Worm (Caenorhabditis elegans) whole organism, young adult: ENCODE data around the gene Y46G5A.8.

Experiments used
- B0336.3 ChIP-seq: fragments of 200-800 bp; sonication (Bioruptor generic); IDR thresholded peaks from 2 replicates; pipeline ENCODE4 v1.3.6; 2022; ENCODE audit warnings: missing genetic modification characterization, missing compliant biosample characterization
- D2030.7 ChIP-seq: fragments of 200-800 bp; sonication (Bioruptor generic); IDR thresholded peaks from 2 replicates; pipeline ENCODE4 v1.3.6; 2022; ENCODE audit warnings: missing genetic modification reagents, missing genetic modification characterization, missing compliant biosample characterization
- F33H1.4 ChIP-seq: fragments of 200-800 bp; sonication (Bioruptor generic); IDR thresholded peaks from 2 replicates; pipeline ENCODE4 v1.3.6; 2022; ENCODE audit warnings: missing genetic modification reagents, missing genetic modification characterization, missing compliant biosample characterization
- F39B2.1 ChIP-seq: fragments of 200-800 bp; sonication (Bioruptor generic); IDR thresholded peaks from 2 replicates; pipeline ENCODE4 v1.3.6; 2022; ENCODE audit warnings: missing genetic modification reagents, missing genetic modification characterization, missing compliant biosample characterization
- F49E8.2 ChIP-seq: sonication (generic microtip); optimal IDR thresholded peaks from 3 replicates; lab custom pipeline; 2017; ENCODE audit warnings: missing genetic modification characterization, mild to moderate bottlenecking, missing compliant biosample characterization, antibody characterized with exemption, moderate library complexity; ENCODE audit not compliant: insufficient read depth
- F52B5.7 ChIP-seq: sonication (generic microtip); optimal IDR thresholded peaks from 2 replicates; lab custom pipeline; 2016; ENCODE audit warnings: mild to moderate bottlenecking, missing genetic modification characterization, missing compliant biosample characterization
- Y53G8AR.9 ChIP-seq: fragments of 200-800 bp; sonication (Bioruptor generic); conservative IDR thresholded peaks from 2 replicates; pipeline ENCODE4 v1.3.6; 2022; ENCODE audit warnings: missing genetic modification reagents, missing genetic modification characterization, missing compliant biosample characterization
- Y56A3A.18 ChIP-seq: fragments of 200-800 bp; sonication (Bioruptor generic); IDR thresholded peaks from 2 replicates; pipeline ENCODE4 v1.3.6; 2022; ENCODE audit warnings: missing genetic modification reagents, missing genetic modification characterization, missing compliant biosample characterization
- Y79H2A.3 ChIP-seq: fragments of 200-800 bp; sonication (Bioruptor generic); conservative IDR thresholded peaks from 2 replicates; pipeline ENCODE4 v1.3.6; 2022; ENCODE audit warnings: missing genetic modification reagents, missing genetic modification characterization, missing compliant biosample characterization
- Y95B8A.8 ChIP-seq: fragments of 200-800 bp; sonication (Bioruptor generic); IDR thresholded peaks from 2 replicates; pipeline ENCODE4 v1.3.6; 2022; ENCODE audit warnings: missing genetic modification reagents, missing genetic modification characterization, missing compliant biosample characterization
- ama-1 ChIP-seq, 3 experiments: fragments of 150-350 bp in 1 of 3; sonication (generic microtip) in 2 of 3; optimal IDR thresholded peaks; 2 replicates each; lab custom pipeline; 2014 to 2018; ENCODE audit warnings: missing biosample characterization in 2 of 3, missing genetic modification characterization in 2 of 3, missing genetic modification reagents in 2 of 3
- atf-7 ChIP-seq: sonication (generic microtip); optimal IDR thresholded peaks from 2 replicates; lab custom pipeline; 2017; ENCODE audit warnings: mild to moderate bottlenecking, missing genetic modification characterization, missing compliant biosample characterization
- athp-1 ChIP-seq: sonication (generic microtip); optimal IDR thresholded peaks from 2 replicates; lab custom pipeline; 2017; ENCODE audit warnings: mild to moderate bottlenecking, missing genetic modification characterization, missing compliant biosample characterization
- attf-5 ChIP-seq: fragments of 200-800 bp; sonication (Bioruptor generic); optimal IDR thresholded peaks from 2 replicates; lab custom pipeline; 2018; ENCODE audit warnings: mild to moderate bottlenecking, missing genetic modification characterization, missing compliant biosample characterization
- attf-6 ChIP-seq: fragments of 200-800 bp; sonication (Bioruptor generic); IDR thresholded peaks from 2 replicates; pipeline ENCODE4 v1.3.6; 2022; ENCODE audit warnings: missing genetic modification reagents, missing genetic modification characterization, missing compliant biosample characterization
- bed-1 ChIP-seq: fragments of 200-800 bp; sonication (Bioruptor generic); IDR thresholded peaks from 2 replicates; pipeline ENCODE4 v1.3.6; 2022; ENCODE audit warnings: missing genetic modification reagents, missing genetic modification characterization, missing compliant biosample characterization
- cebp-1 ChIP-seq, 2 experiments: fragments of 200-800 bp in 1 of 2; sonication (Bioruptor generic) in 1 of 2; sonication (generic microtip) in 1 of 2; IDR thresholded peaks in 1 of 2; optimal IDR thresholded peaks in 1 of 2; 2 replicates each; pipeline versions ENCODE4 v1.3.6 to Lab custom; 2017 to 2022; ENCODE audit warnings: missing compliant biosample characterization in 2 of 2, missing genetic modification characterization in 2 of 2, mild to moderate bottlenecking in 1 of 2, missing genetic modification reagents in 1 of 2, moderate library complexity in 1 of 2
- ceh-100 ChIP-seq: fragments of 200-800 bp; sonication (Bioruptor generic); IDR thresholded peaks from 2 replicates; pipeline ENCODE4 v1.3.6; 2022; ENCODE audit warnings: missing genetic modification reagents, missing genetic modification characterization, missing compliant biosample characterization
- ceh-91 ChIP-seq: fragments of 200-800 bp; sonication (Bioruptor generic); IDR thresholded peaks from 2 replicates; pipeline ENCODE4 v1.3.6; 2022; ENCODE audit warnings: missing genetic modification reagents, missing genetic modification characterization, missing compliant biosample characterization
- ekl-4 ChIP-seq: fragments of 200-800 bp; sonication (Bioruptor generic); IDR thresholded peaks from 2 replicates; pipeline ENCODE4 v1.3.6; 2022; ENCODE audit warnings: missing genetic modification reagents, missing genetic modification characterization, missing compliant biosample characterization
- him-1 ChIP-seq: sonication (generic microtip); optimal IDR thresholded peaks from 2 replicates; lab custom pipeline; 2016; ENCODE audit warnings: missing genotype, missing genetic modification reagents, missing genetic modification characterization, missing compliant biosample characterization
- hmg-1.2 ChIP-seq: fragments of 200-800 bp; sonication (Bioruptor generic); IDR thresholded peaks from 2 replicates; pipeline ENCODE4 v1.3.6; 2022; ENCODE audit warnings: missing genetic modification reagents, missing genetic modification characterization, missing compliant biosample characterization
- hrde-1 ChIP-seq: sonication (generic microtip); optimal IDR thresholded peaks from 2 replicates; lab custom pipeline; 2016; ENCODE audit warnings: missing genetic modification characterization, mild to moderate bottlenecking, missing compliant biosample characterization, moderate library complexity, missing genotype, missing genetic modification reagents, borderline replicate concordance
- hsf-1 ChIP-seq: fragments of 200-800 bp; sonication (Bioruptor generic); IDR thresholded peaks from 2 replicates; pipeline ENCODE4 v1.3.6; 2022; ENCODE audit warnings: missing genetic modification reagents, missing genetic modification characterization, missing compliant biosample characterization
- lag-1 ChIP-seq: fragments of 200-800 bp; sonication (Bioruptor generic); IDR thresholded peaks from 2 replicates; pipeline ENCODE4 v1.3.6; 2022; ENCODE audit warnings: missing genetic modification reagents, missing genetic modification characterization, missing compliant biosample characterization
- let-607 ChIP-seq, 2 experiments: fragments of 200-800 bp in 1 of 2; sonication (Bioruptor generic) in 1 of 2; sonication (generic microtip) in 1 of 2; optimal IDR thresholded peaks; 2 replicates each; lab custom pipeline; 2016 to 2018; ENCODE audit warnings: mild to moderate bottlenecking in 2 of 2, missing compliant biosample characterization in 2 of 2, missing genetic modification characterization in 2 of 2, moderate library complexity in 2 of 2, missing genotype in 1 of 2
- lin-26 ChIP-seq: fragments of 200-800 bp; sonication (Bioruptor generic); IDR thresholded peaks from 2 replicates; pipeline ENCODE4 v1.3.6; 2022; ENCODE audit warnings: missing genetic modification reagents, missing genetic modification characterization, missing compliant biosample characterization
- lin-35 ChIP-seq, 3 experiments: fragments of 150-350 bp in 2 of 3; sonication (generic microtip) in 1 of 3; optimal IDR thresholded peaks; 2 replicates each; lab custom pipeline; 2014 to 2018; ENCODE audit warnings: missing biosample characterization in 3 of 3, missing genetic modification characterization in 3 of 3, missing genetic modification reagents in 3 of 3
- lsl-1 ChIP-seq: fragments of 200-800 bp; sonication (Bioruptor generic); optimal IDR thresholded peaks from 2 replicates; lab custom pipeline; 2018; ENCODE audit warnings: mild to moderate bottlenecking, missing genetic modification characterization, moderate library complexity, missing compliant biosample characterization
- madf-6 ChIP-seq: fragments of 200-800 bp; sonication (Bioruptor generic); IDR thresholded peaks from 2 replicates; pipeline ENCODE4 v1.3.6; 2022; ENCODE audit warnings: missing genetic modification reagents, missing genetic modification characterization, missing compliant biosample characterization
- madf-8 ChIP-seq: fragments of 200-800 bp; sonication (Bioruptor generic); conservative IDR thresholded peaks from 2 replicates; pipeline ENCODE4 v1.3.6; 2022; ENCODE audit warnings: missing genetic modification reagents, missing genetic modification characterization, missing compliant biosample characterization
- nfya-1 ChIP-seq: sonication (generic microtip); optimal IDR thresholded peaks from 2 replicates; lab custom pipeline; 2017; ENCODE audit warnings: antibody characterized with exemption, missing compliant biosample characterization, missing genetic modification characterization, borderline replicate concordance; ENCODE audit not compliant: insufficient read depth
- nfya-2 ChIP-seq: fragments of 200-800 bp; sonication (Bioruptor generic); IDR thresholded peaks from 2 replicates; pipeline ENCODE4 v1.3.6; 2022; ENCODE audit warnings: missing genetic modification reagents, missing genetic modification characterization, missing compliant biosample characterization
- nfyb-1 ChIP-seq: fragments of 200-800 bp; sonication (Bioruptor generic); IDR thresholded peaks from 2 replicates; pipeline ENCODE4 v1.3.6; 2022; ENCODE audit warnings: missing genetic modification reagents, missing genetic modification characterization, missing compliant biosample characterization
- pbrm-1 ChIP-seq: fragments of 200-800 bp; sonication (Bioruptor generic); IDR thresholded peaks from 2 replicates; pipeline ENCODE4 v1.3.6; 2022; ENCODE audit warnings: missing genetic modification reagents, missing genetic modification characterization, missing compliant biosample characterization
- rpc-1 ChIP-seq, 2 experiments: fragments of 150-350 bp in 1 of 2; sonication (generic microtip) in 1 of 2; optimal IDR thresholded peaks; 2 replicates each; lab custom pipeline; 2014 to 2018; ENCODE audit warnings: missing biosample characterization in 1 of 2, missing genetic modification characterization in 1 of 2, missing genetic modification reagents in 1 of 2, missing genotype in 1 of 2
- sdz-38 ChIP-seq: sonication (generic microtip); optimal IDR thresholded peaks from 2 replicates; lab custom pipeline; 2016; ENCODE audit warnings: missing genotype, missing genetic modification characterization, missing compliant biosample characterization
- snpc-3.4 ChIP-seq: sonication (generic microtip); optimal IDR thresholded peaks from 2 replicates; lab custom pipeline; 2017; ENCODE audit warnings: missing genetic modification characterization, mild to moderate bottlenecking, missing compliant biosample characterization, antibody characterized with exemption, moderate library complexity, missing genotype, missing genetic modification reagents
- sptf-2 ChIP-seq: fragments of 200-800 bp; sonication (Bioruptor generic); optimal IDR thresholded peaks from 2 replicates; lab custom pipeline; 2018; ENCODE audit warnings: mild to moderate bottlenecking, missing genetic modification characterization, missing compliant biosample characterization
- tbx-9 ChIP-seq: sonication (generic microtip); optimal IDR thresholded peaks from 2 replicates; lab custom pipeline; 2016; ENCODE audit warnings: borderline replicate concordance, missing genetic modification characterization, inconsistent platforms, missing compliant biosample characterization
- tlf-1 ChIP-seq: fragments of 200-800 bp; sonication (Bioruptor generic); optimal IDR thresholded peaks from 2 replicates; lab custom pipeline; 2018; ENCODE audit warnings: mild to moderate bottlenecking, missing genetic modification characterization, missing compliant biosample characterization
- unc-130 ChIP-seq: sonication (generic microtip); optimal IDR thresholded peaks from 2 replicates; lab custom pipeline; 2016; ENCODE audit warnings: missing genetic modification reagents, missing genetic modification characterization, missing compliant biosample characterization

Y46G5A.8 gene

DNA sequence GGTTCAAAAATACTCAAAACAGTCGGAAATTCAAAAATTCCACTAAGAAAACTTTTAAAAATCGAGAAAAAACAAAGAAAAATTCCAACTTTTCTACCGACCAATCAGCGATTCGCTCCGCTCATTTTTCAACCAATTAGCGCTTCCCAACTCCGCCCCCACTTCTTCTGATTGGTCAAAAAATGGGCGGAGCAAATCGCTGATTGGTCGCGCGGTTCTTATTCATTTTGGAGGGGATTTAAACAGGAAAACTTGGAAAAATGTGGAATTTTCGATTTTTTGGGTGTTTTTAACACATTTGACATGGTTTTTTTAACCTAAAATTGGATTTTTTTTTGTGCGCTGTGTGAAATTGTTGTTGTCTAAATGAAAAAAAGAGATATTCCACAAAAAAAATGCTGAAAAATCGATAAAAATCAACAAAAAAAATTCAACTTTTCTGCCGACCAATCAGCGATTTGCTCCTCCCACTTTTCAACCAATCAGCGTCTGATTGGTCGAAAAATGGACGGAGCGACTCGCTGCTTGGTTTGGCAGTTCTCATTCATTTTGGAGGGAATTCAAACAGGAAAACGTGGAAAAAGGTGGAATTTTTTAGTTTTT is 33.4 kb upstream of the Y46G5A.8 start:
- no peak for TF ChIP-seq sptf-2 (GFP tag; lab: Kevin White, UChicago)
- 0 out of 2 replicates have a peak, but pooled peaks have one; percentile 31 for TF ChIP-seq nfyb-1
- no peak for TF ChIP-seq atf-7
- no peak for TF ChIP-seq tbx-9 (tag; lab: Kevin White, UChicago)

DNA sequence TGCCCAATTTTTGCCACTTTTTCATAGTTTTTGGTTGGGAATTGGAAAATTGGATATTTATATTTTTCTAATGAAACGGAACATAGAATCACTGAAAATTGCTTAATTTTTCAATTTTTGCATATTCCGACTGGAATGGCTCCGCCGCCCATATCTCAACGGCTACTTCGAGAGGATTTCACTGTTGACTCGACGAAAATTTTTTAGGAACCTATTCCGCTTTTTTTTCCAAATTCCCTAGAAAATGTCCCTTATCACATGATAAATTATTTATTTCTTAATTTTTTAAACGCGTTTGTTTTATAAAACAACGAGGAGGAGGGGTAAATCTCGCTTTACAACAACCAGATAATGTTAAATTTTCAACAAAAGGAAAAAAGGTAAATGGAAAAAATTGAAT is 29.4 kb upstream of the Y46G5A.8 start:
- TF ChIP-seq snpc-3.4 (peak; percentile 13), madf-6 (peak; percentile 80), athp-1 (tag; lab: Kevin White, UChicago) (peak; percentile 55), tlf-1 (peak; percentile 27), Y56A3A.18 (GFP tag; lab: Robert Waterston, UW) (peak; percentile 44; the same call in 1 of the 2 replicates), cebp-1 (GFP tag; IDR thresholded peaks at IDR 0.05; lab: Robert Waterston, UW) (no peak), cebp-1 (tag; optimal IDR thresholded peaks at IDR 0.05; lab: Kevin White, UChicago) (peak; percentile 45), let-607 (tag; optimal IDR thresholded peaks at IDR 0.05; lab: Kevin White, UChicago) (no peak), hsf-1 (peak; percentile 78), Y53G8AR.9 (GFP tag; lab: Robert Waterston, UW) (peak; percentile 85; the same call in 1 of the 2 replicates), F49E8.2 (tag; lab: Kevin White, UChicago) (peak; percentile 0), hmg-1.2 (GFP tag; lab: Robert Waterston, UW) (peak; percentile 37), him-1 (tag; lab: Kevin White, UChicago) (peak; percentile 92), ekl-4 (peak; percentile 63), Y95B8A.8 (GFP tag; lab: Robert Waterston, UW) (peak; percentile 82), atf-7 (peak; percentile 64), B0336.3 (GFP tag; lab: Robert Waterston, UW) (peak; percentile 74; the same call in 1 of the 2 replicates), attf-5 (GFP tag; lab: Kevin White, UChicago) (no peak), D2030.7 (peak; percentile 30; the same call in 1 of the 2 replicates), rpc-1 (optimal IDR thresholded peaks at IDR 0.05; lab: Kevin White, UChicago) (no peak), rpc-1 (tag; optimal IDR thresholded peaks at IDR 0.05; lab: Kevin White, UChicago) (no peak), nfya-1 (tag; lab: Kevin White, UChicago) (no peak), madf-8 (no peak), hrde-1 (tag; lab: Kevin White, UChicago) (peak; percentile 59), bed-1 (GFP tag; lab: Robert Waterston, UW) (0 out of 2 replicates have a peak, but pooled peaks have one; percentile 62), lsl-1 (GFP tag; lab: Kevin White, UChicago) (peak; percentile 29), ama-1 (optimal IDR thresholded peaks at IDR 0.05; lab: Kevin White, UChicago) (no peak), ama-1 (GFP tag; optimal IDR thresholded peaks at IDR 0.05; lab: Kevin White, UChicago) (peak in 1 of 2 experiments; percentile 80), pbrm-1 (GFP tag; lab: Robert Waterston, UW) (0 out of 2 replicates have a peak, but pooled peaks have one; percentile 49), unc-130 (GFP tag; lab: Kevin White, UChicago) (peak; percentile 63), F52B5.7 (tag; lab: Kevin White, UChicago) (peak; percentile 34), F39B2.1 (GFP tag; lab: Robert Waterston, UW) (0 out of 2 replicates have a peak, but pooled peaks have one; percentile 6), ceh-100 (GFP tag; lab: Robert Waterston, UW) (0 out of 2 replicates have a peak, but pooled peaks have one; percentile 21), F33H1.4 (GFP tag; lab: Robert Waterston, UW) (peak; percentile 29; the same call in 1 of the 2 replicates), nfya-2 (GFP tag; lab: Robert Waterston, UW) (0 out of 2 replicates have a peak, but pooled peaks have one; percentile 67), lin-35 (GFP tag; optimal IDR thresholded peaks at IDR 0.05; lab: Kevin White, UChicago) (no peak), sdz-38 (tag; lab: Kevin White, UChicago) (no peak), Y79H2A.3 (GFP tag; lab: Robert Waterston, UW) (peak; percentile 81; the same call in 1 of the 2 replicates), lin-26 (GFP tag; lab: Robert Waterston, UW) (peak; percentile 55; the same call in 1 of the 2 replicates), ceh-91 (GFP tag; lab: Robert Waterston, UW) (no peak; the same call in 1 of the 2 replicates), lag-1 (GFP tag; lab: Robert Waterston, UW) (no peak), attf-6 (GFP tag; lab: Robert Waterston, UW) (0 out of 2 replicates have a peak, but pooled peaks have one; percentile 57)
